Fruit fly (Drosophila melanogaster) whole organism, embryonic: ENCODE results near the gene CG42728.

Experiments used
- Atf-2 ChIP-seq: fragments of 200-800 bp; sonication (Bioruptor generic); optimal IDR thresholded peaks from 2 replicates; lab custom pipeline; 2016; ENCODE audit warnings: missing biosample characterization, missing genetic modification characterization
- Bgb ChIP-seq: fragments of 200-800 bp; sonication (Bioruptor generic); IDR thresholded peaks from 2 replicates; pipeline ENCODE4 v1.3.6; 2022; ENCODE audit warnings: missing biosample characterization, missing genetic modification characterization; ENCODE audit not compliant: partially characterized antibody
- CG10274 ChIP-seq: fragments of 200-800 bp; sonication (Bioruptor generic); optimal IDR thresholded peaks from 3 replicates; lab custom pipeline; 2017; ENCODE audit warnings: missing biosample characterization, mild to moderate bottlenecking, missing genetic modification characterization
- CG10321 ChIP-seq: fragments of 200-800 bp; sonication (Bioruptor generic); IDR thresholded peaks from 2 replicates; pipeline ENCODE4 v1.3.6; 2022; ENCODE audit warnings: missing biosample characterization, missing genetic modification characterization
- CG10654 ChIP-seq: fragments of 200-800 bp; sonication (Bioruptor generic); optimal IDR thresholded peaks from 2 replicates; lab custom pipeline; 2016; ENCODE audit warnings: missing biosample characterization, missing genetic modification characterization
- CG1233 ChIP-seq: fragments of 200-800 bp; sonication (Bioruptor generic); optimal IDR thresholded peaks from 4 replicates; lab custom pipeline; 2018; ENCODE audit warnings: missing biosample characterization, mild to moderate bottlenecking, missing genetic modification characterization
- CG12942 ChIP-seq: fragments of 200-800 bp; sonication (Bioruptor generic); optimal IDR thresholded peaks from 3 replicates; lab custom pipeline; 2016; ENCODE audit warnings: missing biosample characterization, missing genetic modification characterization
- CG15073 ChIP-seq: fragments of 200-800 bp; sonication (Bioruptor generic); optimal IDR thresholded peaks from 2 replicates; lab custom pipeline; 2016; ENCODE audit warnings: missing biosample characterization, missing genetic modification characterization
- CG17359 ChIP-seq: fragments of 200-800 bp; sonication (Bioruptor generic); optimal IDR thresholded peaks from 3 replicates; lab custom pipeline; 2018; ENCODE audit warnings: missing biosample characterization, mild to moderate bottlenecking, missing genetic modification characterization, moderate library complexity
- CG17829 ChIP-seq: fragments of 200-800 bp; optimal IDR thresholded peaks from 2 replicates; lab custom pipeline; 2019; ENCODE audit warnings: missing biosample characterization, mild to moderate bottlenecking, missing genetic modification characterization, moderate library complexity
- CG2889 ChIP-seq: fragments of 200-800 bp; sonication (Bioruptor generic); IDR thresholded peaks from 3 replicates; pipeline ENCODE4 v1.3.6; 2022; ENCODE audit warnings: missing biosample characterization, missing genetic modification characterization
- CG32767 ChIP-seq: fragments of 200-800 bp; sonication (Bioruptor generic); IDR thresholded peaks from 2 replicates; pipeline ENCODE4 v1.3.6; 2022; ENCODE audit warnings: missing biosample characterization, missing genetic modification characterization
- CG3995 ChIP-seq: fragments of 200-800 bp; sonication (Bioruptor generic); optimal IDR thresholded peaks from 3 replicates; lab custom pipeline; 2016; ENCODE audit warnings: missing biosample characterization, missing genetic modification characterization
- CG4282 ChIP-seq: fragments of 200-800 bp; sonication (Bioruptor generic); optimal IDR thresholded peaks from 2 replicates; lab custom pipeline; 2016; ENCODE audit warnings: missing biosample characterization, missing genetic modification characterization
- CG4707 ChIP-seq: fragments of 200-800 bp; sonication (Bioruptor generic); optimal IDR thresholded peaks from 2 replicates; lab custom pipeline; 2018; ENCODE audit warnings: missing biosample characterization, mild to moderate bottlenecking, missing genetic modification characterization, moderate library complexity
- CG5180 ChIP-seq: fragments of 200-800 bp; sonication (Bioruptor generic); optimal IDR thresholded peaks from 3 replicates; lab custom pipeline; 2017; ENCODE audit warnings: missing biosample characterization, missing genetic modification characterization, mild to moderate bottlenecking, moderate library complexity, missing genetic modification reagents
- CG7839 ChIP-seq: fragments of 200-800 bp; sonication (Bioruptor generic); optimal IDR thresholded peaks from 3 replicates; lab custom pipeline; 2018; ENCODE audit warnings: missing biosample characterization, mild to moderate bottlenecking, missing genetic modification characterization, moderate library complexity
- CG7987 ChIP-seq: fragments of 200-800 bp; sonication (Bioruptor generic); optimal IDR thresholded peaks from 2 replicates; lab custom pipeline; 2018; ENCODE audit warnings: missing biosample characterization, mild to moderate bottlenecking, missing genetic modification characterization, moderate library complexity
- CG9437 ChIP-seq: fragments of 200-800 bp; sonication (Bioruptor generic); optimal IDR thresholded peaks from 2 replicates; lab custom pipeline; 2018; ENCODE audit warnings: missing biosample characterization, mild to moderate bottlenecking, missing genetic modification characterization
- Camta ChIP-seq: fragments of 200-800 bp; sonication (Bioruptor generic); optimal IDR thresholded peaks from 2 replicates; lab custom pipeline; 2016; ENCODE audit warnings: missing biosample characterization, missing genetic modification characterization
- D19B ChIP-seq: fragments of 200-800 bp; sonication (Bioruptor generic); optimal IDR thresholded peaks from 2 replicates; lab custom pipeline; 2017; ENCODE audit warnings: missing biosample characterization, mild to moderate bottlenecking, missing genetic modification characterization
- Dref ChIP-seq: fragments of 200-800 bp; sonication (Bioruptor generic); IDR thresholded peaks from 2 replicates; pipeline ENCODE4 v1.3.6; 2022; ENCODE audit warnings: missing biosample characterization, missing genetic modification characterization
- Eip74EF ChIP-seq, 2 experiments: fragments of 200-800 bp in 1 of 2; fragments of >200 bp in 1 of 2; sonication (Bioruptor generic) in 1 of 2; optimal IDR thresholded peaks; 2 replicates each; lab custom pipeline; 2017 to 2019; ENCODE audit warnings: missing biosample characterization in 2 of 2, missing genetic modification characterization in 2 of 2, mild to moderate bottlenecking in 1 of 2, moderate library complexity in 1 of 2
- H2.0 ChIP-seq: fragments of 200-800 bp; sonication (Bioruptor generic); IDR thresholded peaks from 2 replicates; pipeline ENCODE4 v1.3.6; 2022; ENCODE audit warnings: missing biosample characterization, missing genetic modification characterization
- Mad ChIP-seq: fragments of 200-800 bp; sonication (Bioruptor generic); optimal IDR thresholded peaks from 2 replicates; lab custom pipeline; 2016; ENCODE audit warnings: missing biosample characterization, missing genetic modification characterization
- Opbp ChIP-seq: fragments of 200-800 bp; sonication (Bioruptor generic); IDR thresholded peaks from 3 replicates; pipeline ENCODE4 v1.3.6; 2022; ENCODE audit warnings: missing biosample characterization, missing genetic modification characterization; ENCODE audit not compliant: partially characterized antibody
- Ravus ChIP-seq: fragments of 200-800 bp; sonication (Bioruptor generic); IDR thresholded peaks from 2 replicates; pipeline ENCODE4 v1.3.6; 2022; ENCODE audit warnings: missing biosample characterization, missing genetic modification characterization
- Side ChIP-seq: fragments of 200-800 bp; sonication (Bioruptor generic); optimal IDR thresholded peaks from 2 replicates; lab custom pipeline; 2016; ENCODE audit warnings: missing biosample characterization, missing genetic modification characterization
- Spps ChIP-seq: fragments of 200-800 bp; sonication (Bioruptor generic); optimal IDR thresholded peaks from 2 replicates; lab custom pipeline; 2018; ENCODE audit warnings: missing biosample characterization, mild to moderate bottlenecking, missing genetic modification characterization
- Trl ChIP-seq, 3 experiments: fragments of >200 bp in 2 of 3; fragments of 200-800 bp in 1 of 3; sonication (Bioruptor generic) in 1 of 3; optimal IDR thresholded peaks; 2 replicates in 1 of 3; 3 replicates in 2 of 3; lab custom pipeline; 2016 to 2017; ENCODE audit warnings: missing biosample characterization in 1 of 3, missing genetic modification characterization in 1 of 3
- bigmax ChIP-seq: fragments of 200-800 bp; sonication (Bioruptor generic); optimal IDR thresholded peaks from 2 replicates; lab custom pipeline; 2018; ENCODE audit warnings: missing biosample characterization, mild to moderate bottlenecking, missing genetic modification characterization
- bowl ChIP-seq: fragments of 200-800 bp; sonication (Bioruptor generic); IDR thresholded peaks from 2 replicates; pipeline ENCODE4 v1.3.6; 2022; ENCODE audit warnings: missing biosample characterization, missing genetic modification characterization
- corto ChIP-seq: fragments of 200-800 bp; sonication (Bioruptor generic); optimal IDR thresholded peaks from 2 replicates; lab custom pipeline; 2016; ENCODE audit warnings: missing biosample characterization, mild to moderate bottlenecking, missing genetic modification characterization, moderate library complexity
- croc ChIP-seq: fragments of 200-800 bp; sonication (Bioruptor generic); conservative IDR thresholded peaks from 3 replicates; pipeline ENCODE4 v1.3.6; 2022; ENCODE audit warnings: missing biosample characterization, missing genetic modification characterization
- da ChIP-seq: fragments of 200-800 bp; sonication (Bioruptor generic); optimal IDR thresholded peaks from 2 replicates; lab custom pipeline; 2016; ENCODE audit warnings: missing biosample characterization, missing genetic modification characterization
- emc ChIP-seq: fragments of 200-800 bp; sonication (Bioruptor generic); optimal IDR thresholded peaks from 2 replicates; lab custom pipeline; 2016; ENCODE audit warnings: missing biosample characterization, missing genetic modification characterization
- fru ChIP-seq: fragments of >200 bp; optimal IDR thresholded peaks from 2 replicates; lab custom pipeline; 2017
- her ChIP-seq: fragments of 200-800 bp; sonication (Bioruptor generic); optimal IDR thresholded peaks from 2 replicates; lab custom pipeline; 2016; ENCODE audit warnings: missing biosample characterization, missing genetic modification characterization
- hkb ChIP-seq, 2 experiments: fragments of 200-800 bp in 1 of 2; fragments of >200 bp in 1 of 2; sonication (Bioruptor generic) in 1 of 2; IDR thresholded peaks in 1 of 2; optimal IDR thresholded peaks in 1 of 2; 2 replicates each; pipeline versions ENCODE4 v1.3.6 to Lab custom; 2017 to 2022; ENCODE audit warnings: missing biosample characterization in 1 of 2, missing genetic modification characterization in 1 of 2
- jigr1 ChIP-seq: fragments of 200-800 bp; sonication (Bioruptor generic); IDR thresholded peaks from 3 replicates; pipeline ENCODE4 v1.3.6; 2022; ENCODE audit warnings: missing biosample characterization, missing genetic modification characterization
- knrl ChIP-seq: fragments of 200-800 bp; sonication (Bioruptor generic); IDR thresholded peaks from 3 replicates; pipeline ENCODE4 v1.3.6; 2022; ENCODE audit warnings: missing biosample characterization, missing genetic modification characterization; ENCODE audit not compliant: partially characterized antibody
- nom ChIP-seq: fragments of 200-800 bp; sonication (Bioruptor generic); optimal IDR thresholded peaks from 2 replicates; lab custom pipeline; 2017; ENCODE audit warnings: missing biosample characterization, missing genetic modification characterization, mild to moderate bottlenecking, moderate library complexity, missing genetic modification reagents
- peb ChIP-seq: fragments of 200-800 bp; sonication (Bioruptor generic); IDR thresholded peaks from 2 replicates; pipeline ENCODE4 v1.3.6; 2022; ENCODE audit warnings: missing biosample characterization, missing genetic modification characterization
- phol ChIP-seq: fragments of 200-800 bp; sonication (Bioruptor generic); optimal IDR thresholded peaks from 3 replicates; lab custom pipeline; 2018; ENCODE audit warnings: missing biosample characterization, mild to moderate bottlenecking, missing genetic modification characterization, moderate library complexity
- schlank ChIP-seq: fragments of 200-800 bp; sonication (Bioruptor generic); optimal IDR thresholded peaks from 2 replicates; lab custom pipeline; 2018; ENCODE audit warnings: missing biosample characterization, mild to moderate bottlenecking, missing genetic modification characterization
- sens-2 ChIP-seq: fragments of 200-800 bp; sonication (Bioruptor generic); IDR thresholded peaks from 2 replicates; pipeline ENCODE4 v1.3.6; 2022; ENCODE audit warnings: missing biosample characterization, missing genetic modification characterization
- so ChIP-seq: fragments of 200-800 bp; sonication (Bioruptor generic); IDR thresholded peaks from 3 replicates; pipeline ENCODE4 v1.3.6; 2022; ENCODE audit warnings: missing biosample characterization, missing genetic modification characterization
- tgo ChIP-seq: fragments of 200-800 bp; sonication (Bioruptor generic); IDR thresholded peaks from 3 replicates; pipeline ENCODE4 v1.3.6; 2022; ENCODE audit warnings: missing biosample characterization, missing genetic modification characterization
- vfl ChIP-seq: fragments of 200-800 bp; sonication (Bioruptor generic); optimal IDR thresholded peaks from 2 replicates; lab custom pipeline; 2016; ENCODE audit warnings: missing biosample characterization, missing genetic modification characterization

The CG42728 gene

dm6 chr3L:15532368-15533030 lies 4.5 kb upstream of the CG42728 start (continued):
- no peak for TF ChIP-seq CG2889 (GFP tag; lab: Robert Waterston, UW)
- TF ChIP-seq Dref (GFP tag; lab: Robert Waterston, UW) = no peak
- peak; percentile 33 for TF ChIP-seq CG9437
- TF ChIP-seq CG17359 (tag; lab: Kevin White, UChicago) = no peak
- no peak for TF ChIP-seq peb (GFP tag; lab: Robert Waterston, UW)
- TF ChIP-seq Ravus = no peak
- peak; percentile 52; the same call in 1 of the 2 replicates for TF ChIP-seq sens-2 (GFP tag; lab: Robert Waterston, UW)
- TF ChIP-seq Opbp = no peak
- peak; percentile 15 for TF ChIP-seq CG10654
- peak; percentile 14 for TF ChIP-seq CG17829 (tag; lab: Kevin White, UChicago)
- TF ChIP-seq Side (GFP tag; lab: Kevin White, UChicago) = peak; percentile 33
- peak; percentile 6 for TF ChIP-seq CG10274 (GFP tag; lab: Kevin White, UChicago)
- TF ChIP-seq hkb (optimal IDR thresholded peaks at IDR 0.05; lab: Kevin White, UChicago) = no peak
- peak; percentile 15; the same call in 1 of the 2 replicates for TF ChIP-seq hkb (GFP tag; IDR thresholded peaks at IDR 0.05; lab: Robert Waterston, UW)
- no peak for TF ChIP-seq CG12942 (GFP tag; lab: Kevin White, UChicago)
- TF ChIP-seq bowl (GFP tag; lab: Robert Waterston, UW) = no peak
- TF ChIP-seq vfl (GFP tag; lab: Kevin White, UChicago) = no peak
- no peak for TF ChIP-seq her (GFP tag; lab: Kevin White, UChicago)
- TF ChIP-seq Atf-2 (GFP tag; lab: Kevin White, UChicago) = peak; percentile 16
- TF ChIP-seq CG32767 = no peak
- TF ChIP-seq fru (lab: Kevin White, UChicago) = no peak
- no peak for TF ChIP-seq bigmax (GFP tag; lab: Kevin White, UChicago)
- no peak for TF ChIP-seq CG10321
- no peak for TF ChIP-seq emc (GFP tag; lab: Kevin White, UChicago)
- no peak for TF ChIP-seq CG3995
- TF ChIP-seq CG7987 (GFP tag; lab: Kevin White, UChicago) = no peak
- TF ChIP-seq CG4707 (GFP tag; lab: Kevin White, UChicago) = no peak
- peak; percentile 32; the same call in 1 of the 2 replicates for TF ChIP-seq Bgb (GFP tag; lab: Robert Waterston, UW)
- peak; percentile 60 to 70 for TF ChIP-seq Trl (optimal IDR thresholded peaks at IDR 0.05; lab: Kevin White, UChicago)
- TF ChIP-seq Trl (GFP tag; optimal IDR thresholded peaks at IDR 0.05; lab: Kevin White, UChicago) = peak; percentile 56
- TF ChIP-seq D19B = no peak
- no peak for TF ChIP-seq Eip74EF (GFP tag; optimal IDR thresholded peaks at IDR 0.05; lab: Kevin White, UChicago)
- TF ChIP-seq so (GFP tag; lab: Robert Waterston, UW) = 0 out of 3 replicates have a peak, but pooled peaks have one; percentile 25
- peak; percentile 63 for TF ChIP-seq tgo (GFP tag; lab: Robert Waterston, UW)
- no peak for TF ChIP-seq Camta (GFP tag; lab: Kevin White, UChicago)
- peak; percentile 34 for TF ChIP-seq nom (GFP tag; lab: Kevin White, UChicago)
- TF ChIP-seq CG15073 (GFP tag; lab: Kevin White, UChicago) = no peak
- no peak for TF ChIP-seq schlank (tag; lab: Kevin White, UChicago)
- no peak for TF ChIP-seq jigr1 (GFP tag; lab: Robert Waterston, UW)
- no peak for TF ChIP-seq corto
- TF ChIP-seq croc = no peak
- TF ChIP-seq Mad (GFP tag; lab: Kevin White, UChicago) = no peak
- TF ChIP-seq CG1233 (GFP tag; lab: Kevin White, UChicago) = peak; percentile 19
- peak; percentile 55; the same call in 1 of the 2 replicates for TF ChIP-seq H2.0 (GFP tag; lab: Robert Waterston, UW)
- TF ChIP-seq CG4282 (GFP tag; lab: Kevin White, UChicago) = no peak
- TF ChIP-seq CG7839 (tag; lab: Kevin White, UChicago) = peak; percentile 38
- TF ChIP-seq knrl (GFP tag; lab: Robert Waterston, UW) = no peak
- TF ChIP-seq da (GFP tag; lab: Kevin White, UChicago) = no peak
- peak; percentile 45 for TF ChIP-seq CG5180 (GFP tag; lab: Kevin White, UChicago)
- peak; percentile 74 for TF ChIP-seq phol
- no peak for TF ChIP-seq Spps (tag; lab: Kevin White, UChicago)
